Fruit fly (Drosophila melanogaster) whole organism, embryonic: Measurements from ENCODE around the gene CG13060.

ENCODE experiments used
- Abd-B ChIP-seq: fragments of 200-800 bp; sonication (Bioruptor generic); optimal IDR thresholded peaks from 2 replicates; lab custom pipeline; 2018; ENCODE audit warnings: missing biosample characterization, mild to moderate bottlenecking, missing genetic modification characterization, moderate library complexity
- Antp ChIP-seq: fragments of 200-800 bp; sonication (Bioruptor generic); optimal IDR thresholded peaks from 3 replicates; lab custom pipeline; 2016; ENCODE audit warnings: missing biosample characterization, missing genetic modification characterization
- CG15514 ChIP-seq: fragments of 200-800 bp; sonication (Bioruptor generic); optimal IDR thresholded peaks from 3 replicates; lab custom pipeline; 2017; ENCODE audit warnings: missing biosample characterization, missing genetic modification characterization, mild to moderate bottlenecking, moderate library complexity, missing genetic modification reagents
- CG34224 ChIP-seq: fragments of 200-800 bp; sonication (Bioruptor generic); IDR thresholded peaks from 3 replicates; pipeline ENCODE4 v1.3.6; 2022; ENCODE audit warnings: missing biosample characterization, missing genetic modification characterization; ENCODE audit not compliant: partially characterized antibody
- CG34376 ChIP-seq: fragments of 200-800 bp; sonication (Bioruptor generic); optimal IDR thresholded peaks from 2 replicates; lab custom pipeline; 2018; ENCODE audit warnings: missing biosample characterization, mild to moderate bottlenecking, missing genetic modification characterization
- CG42726 ChIP-seq: fragments of 200-800 bp; sonication (Bioruptor generic); IDR thresholded peaks from 2 replicates; pipeline ENCODE4 v1.3.6; 2022; ENCODE audit warnings: missing biosample characterization, missing genetic modification characterization; ENCODE audit not compliant: partially characterized antibody
- CG7839 ChIP-seq: fragments of 200-800 bp; sonication (Bioruptor generic); optimal IDR thresholded peaks from 3 replicates; lab custom pipeline; 2018; ENCODE audit warnings: missing biosample characterization, mild to moderate bottlenecking, missing genetic modification characterization, moderate library complexity
- CG8924 ChIP-seq: fragments of 200-800 bp; optimal IDR thresholded peaks from 3 replicates; lab custom pipeline; 2019; ENCODE audit warnings: missing biosample characterization, mild to moderate bottlenecking, missing genetic modification characterization, moderate library complexity
- CG9727 ChIP-seq: fragments of 200-800 bp; sonication (Bioruptor generic); optimal IDR thresholded peaks from 3 replicates; lab custom pipeline; 2017; ENCODE audit warnings: missing biosample characterization, mild to moderate bottlenecking, missing genetic modification characterization
- CoRest ChIP-seq: fragments of 200-800 bp; sonication (Bioruptor generic); optimal IDR thresholded peaks from 3 replicates; lab custom pipeline; 2018; ENCODE audit warnings: missing biosample characterization, mild to moderate bottlenecking, missing genetic modification characterization, moderate library complexity
- Deaf1 ChIP-seq: fragments of 200-800 bp; optimal IDR thresholded peaks from 3 replicates; lab custom pipeline; 2019; ENCODE audit warnings: missing biosample characterization, mild to moderate bottlenecking, missing genetic modification characterization, moderate library complexity
- Dp ChIP-seq: fragments of 200-800 bp; sonication (Bioruptor generic); optimal IDR thresholded peaks from 2 replicates; lab custom pipeline; 2018; ENCODE audit warnings: missing biosample characterization, mild to moderate bottlenecking, missing genetic modification characterization, moderate library complexity
- Gsc ChIP-seq: fragments of 200-800 bp; sonication (Bioruptor generic); IDR thresholded peaks from 2 replicates; pipeline ENCODE4 v1.3.6; 2022; ENCODE audit warnings: missing biosample characterization, missing genetic modification characterization
- H15 ChIP-seq: fragments of 200-800 bp; sonication (Bioruptor generic); IDR thresholded peaks from 3 replicates; pipeline ENCODE4 v1.3.6; 2022; ENCODE audit warnings: missing biosample characterization, missing genetic modification characterization
- Hand ChIP-seq: fragments of 200-800 bp; sonication (Bioruptor generic); optimal IDR thresholded peaks from 2 replicates; lab custom pipeline; 2017; ENCODE audit warnings: mild to moderate bottlenecking, missing biosample characterization, missing genetic modification reagents, missing genetic modification characterization
- Hr78 ChIP-seq, 2 experiments: fragments of 200-800 bp in 1 of 2; fragments of >200 bp in 1 of 2; sonication (Bioruptor generic) in 1 of 2; optimal IDR thresholded peaks; 2 replicates each; lab custom pipeline; 2017 to 2019; ENCODE audit warnings: missing biosample characterization in 2 of 2, missing genetic modification characterization in 2 of 2, mild to moderate bottlenecking in 1 of 2, moderate library complexity in 1 of 2
- Lim3 ChIP-seq: fragments of 200-800 bp; sonication (Bioruptor generic); IDR thresholded peaks from 2 replicates; pipeline ENCODE4 v1.3.6; 2022; ENCODE audit warnings: missing biosample characterization, missing genetic modification characterization
- Max ChIP-seq: fragments of 200-800 bp; sonication (Bioruptor generic); optimal IDR thresholded peaks from 2 replicates; lab custom pipeline; 2016; ENCODE audit warnings: missing biosample characterization, mild to moderate bottlenecking, missing genetic modification characterization
- Mes4 ChIP-seq: fragments of 200-800 bp; sonication (Bioruptor generic); optimal IDR thresholded peaks from 2 replicates; lab custom pipeline; 2016; ENCODE audit warnings: missing biosample characterization, missing genetic modification characterization
- Sox100B ChIP-seq: fragments of 200-800 bp; sonication (Bioruptor generic); optimal IDR thresholded peaks from 3 replicates; lab custom pipeline; 2018; ENCODE audit warnings: missing biosample characterization, mild to moderate bottlenecking, missing genetic modification characterization
- abd-A ChIP-seq: fragments of 200-800 bp; sonication (Bioruptor generic); optimal IDR thresholded peaks from 3 replicates; lab custom pipeline; 2019; ENCODE audit warnings: missing biosample characterization, mild to moderate bottlenecking, missing genetic modification characterization, moderate library complexity
- bab2 ChIP-seq: fragments of 200-800 bp; sonication (Bioruptor generic); optimal IDR thresholded peaks from 2 replicates; lab custom pipeline; 2016; ENCODE audit warnings: missing biosample characterization, missing genetic modification characterization
- bowl ChIP-seq: fragments of 200-800 bp; sonication (Bioruptor generic); IDR thresholded peaks from 2 replicates; pipeline ENCODE4 v1.3.6; 2022; ENCODE audit warnings: missing biosample characterization, missing genetic modification characterization
- da ChIP-seq: fragments of 200-800 bp; sonication (Bioruptor generic); optimal IDR thresholded peaks from 2 replicates; lab custom pipeline; 2016; ENCODE audit warnings: missing biosample characterization, missing genetic modification characterization
- dmrt11E ChIP-seq: fragments of 200-800 bp; sonication (Bioruptor generic); optimal IDR thresholded peaks from 3 replicates; lab custom pipeline; 2018; ENCODE audit warnings: missing biosample characterization, mild to moderate bottlenecking, missing genetic modification characterization, moderate library complexity
- exex ChIP-seq: fragments of 200-800 bp; sonication (Bioruptor generic); optimal IDR thresholded peaks from 4 replicates; lab custom pipeline; 2018; ENCODE audit warnings: missing biosample characterization, mild to moderate bottlenecking, missing genetic modification characterization, moderate library complexity
- gem ChIP-seq: fragments of 200-800 bp; sonication (Bioruptor generic); optimal IDR thresholded peaks from 2 replicates; lab custom pipeline; 2019; ENCODE audit warnings: missing biosample characterization, mild to moderate bottlenecking, missing genetic modification characterization, moderate library complexity
- gt ChIP-seq: fragments of 200-800 bp; sonication (Bioruptor generic); IDR thresholded peaks from 2 replicates; pipeline ENCODE4 v1.3.6; 2022; ENCODE audit warnings: missing biosample characterization, missing genetic modification characterization
- ham ChIP-seq: fragments of 200-800 bp; sonication (Bioruptor generic); IDR thresholded peaks from 2 replicates; pipeline ENCODE4 v1.3.6; 2022; ENCODE audit warnings: missing biosample characterization, missing genetic modification characterization
- hkb ChIP-seq, 2 experiments: fragments of 200-800 bp in 1 of 2; fragments of >200 bp in 1 of 2; sonication (Bioruptor generic) in 1 of 2; IDR thresholded peaks in 1 of 2; optimal IDR thresholded peaks in 1 of 2; 2 replicates each; pipeline versions ENCODE4 v1.3.6 to Lab custom; 2017 to 2022; ENCODE audit warnings: missing biosample characterization in 1 of 2, missing genetic modification characterization in 1 of 2
- ind ChIP-seq: fragments of 200-800 bp; sonication (Bioruptor generic); optimal IDR thresholded peaks from 3 replicates; lab custom pipeline; 2016; ENCODE audit warnings: missing biosample characterization, missing genetic modification characterization
- kni ChIP-seq: fragments of 200-800 bp; sonication (Bioruptor generic); optimal IDR thresholded peaks from 3 replicates; lab custom pipeline; 2017; ENCODE audit warnings: mild to moderate bottlenecking, missing biosample characterization, missing genetic modification reagents, missing genetic modification characterization
- oc ChIP-seq: fragments of 200-800 bp; sonication (Bioruptor generic); optimal IDR thresholded peaks from 2 replicates; lab custom pipeline; 2018; ENCODE audit warnings: missing biosample characterization, mild to moderate bottlenecking, missing genetic modification characterization, moderate library complexity
- salm ChIP-seq: fragments of 200-800 bp; sonication (Bioruptor generic); optimal IDR thresholded peaks from 2 replicates; lab custom pipeline; 2018; ENCODE audit warnings: missing biosample characterization, mild to moderate bottlenecking, missing genetic modification characterization
- sens-2 ChIP-seq: fragments of 200-800 bp; sonication (Bioruptor generic); IDR thresholded peaks from 2 replicates; pipeline ENCODE4 v1.3.6; 2022; ENCODE audit warnings: missing biosample characterization, missing genetic modification characterization
- sima ChIP-seq: fragments of 200-800 bp; sonication (Bioruptor generic); optimal IDR thresholded peaks from 2 replicates; lab custom pipeline; 2016; ENCODE audit warnings: missing biosample characterization, missing genetic modification characterization
- twi ChIP-seq: fragments of 200-800 bp; optimal IDR thresholded peaks from 2 replicates; lab custom pipeline; 2019; ENCODE audit warnings: missing biosample characterization, mild to moderate bottlenecking, missing genetic modification characterization, moderate library complexity
- unpg ChIP-seq: fragments of 200-800 bp; sonication (Bioruptor generic); optimal IDR thresholded peaks from 3 replicates; lab custom pipeline; 2018; ENCODE audit warnings: missing biosample characterization, mild to moderate bottlenecking, missing genetic modification characterization, moderate library complexity

The CG13060 gene

dm6 chr3L:16305820-16306650, 13.6 kb upstream of the CG13060 start, which contains the start of the genes CG13043 and CG13063 (continued):
- no peak for TF ChIP-seq hkb (optimal IDR thresholded peaks at IDR 0.05; lab: Kevin White, UChicago)
- TF ChIP-seq hkb (GFP tag; IDR thresholded peaks at IDR 0.05; lab: Robert Waterston, UW), result 0 out of 2 replicates have a peak, but pooled peaks have one; percentile 25
- no peak for TF ChIP-seq Abd-B (GFP tag; lab: Kevin White, UChicago)
- TF ChIP-seq Dp (GFP tag; lab: Kevin White, UChicago), result no peak
- TF ChIP-seq CG15514 (GFP tag; lab: Kevin White, UChicago), result no peak
- no peak for TF ChIP-seq ham (GFP tag; lab: Robert Waterston, UW)
- TF ChIP-seq da, result no peak
- no peak for TF ChIP-seq bowl (GFP tag; lab: Robert Waterston, UW)
- TF ChIP-seq CG42726, result no peak
- no peak for TF ChIP-seq CG8924
- TF ChIP-seq H15 (GFP tag; lab: Robert Waterston, UW), result no peak
- no peak for TF ChIP-seq gt (GFP tag; lab: Robert Waterston, UW)
- TF ChIP-seq kni (GFP tag; lab: Kevin White, UChicago), result no peak
- TF ChIP-seq exex (tag; lab: Kevin White, UChicago), result no peak
- no peak for TF ChIP-seq bab2 (GFP tag; lab: Kevin White, UChicago)
- TF ChIP-seq gem (tag; lab: Kevin White, UChicago), result peak; percentile 59
- TF ChIP-seq Deaf1, result peak; percentile 18
- no peak for TF ChIP-seq Antp (GFP tag; lab: Kevin White, UChicago)
- TF ChIP-seq unpg (GFP tag; lab: Kevin White, UChicago), result peak; percentile 42
- no peak for TF ChIP-seq Hr78 (GFP tag; optimal IDR thresholded peaks at IDR 0.05; lab: Kevin White, UChicago)
- no peak for TF ChIP-seq sens-2 (GFP tag; lab: Robert Waterston, UW)
- peak; percentile 32 for TF ChIP-seq Sox100B
- TF ChIP-seq Max (GFP tag; lab: Kevin White, UChicago), result no peak
- no peak for TF ChIP-seq twi (tag; lab: Kevin White, UChicago)
- no peak for TF ChIP-seq Hand (GFP tag; lab: Kevin White, UChicago)
- peak; percentile 7 for TF ChIP-seq CoRest
- TF ChIP-seq dmrt11E (tag; lab: Kevin White, UChicago), result no peak
- TF ChIP-seq abd-A (tag; lab: Kevin White, UChicago), result no peak
- no peak for TF ChIP-seq salm (tag; lab: Kevin White, UChicago)
- TF ChIP-seq Gsc (GFP tag; lab: Robert Waterston, UW), result no peak
- TF ChIP-seq ind, result no peak
- peak; percentile 26 for TF ChIP-seq CG7839 (tag; lab: Kevin White, UChicago)
- TF ChIP-seq sima, result no peak
- TF ChIP-seq CG34224 (GFP tag; lab: Robert Waterston, UW), result no peak
- TF ChIP-seq Mes4 (GFP tag; lab: Kevin White, UChicago), result no peak
- no peak for TF ChIP-seq CG9727 (GFP tag; lab: Kevin White, UChicago)
- peak; percentile 7 for TF ChIP-seq oc (tag; lab: Kevin White, UChicago)
- no peak for TF ChIP-seq CG34376 (GFP tag; lab: Kevin White, UChicago)
- TF ChIP-seq Lim3 (GFP tag; lab: Robert Waterston, UW), result no peak
- TF ChIP-seq, all 482 proteins: peak for 31
